Worm (Caenorhabditis elegans): ENCODE results near the gene F38A5.8.

The F38A5.8 gene

DNA sequence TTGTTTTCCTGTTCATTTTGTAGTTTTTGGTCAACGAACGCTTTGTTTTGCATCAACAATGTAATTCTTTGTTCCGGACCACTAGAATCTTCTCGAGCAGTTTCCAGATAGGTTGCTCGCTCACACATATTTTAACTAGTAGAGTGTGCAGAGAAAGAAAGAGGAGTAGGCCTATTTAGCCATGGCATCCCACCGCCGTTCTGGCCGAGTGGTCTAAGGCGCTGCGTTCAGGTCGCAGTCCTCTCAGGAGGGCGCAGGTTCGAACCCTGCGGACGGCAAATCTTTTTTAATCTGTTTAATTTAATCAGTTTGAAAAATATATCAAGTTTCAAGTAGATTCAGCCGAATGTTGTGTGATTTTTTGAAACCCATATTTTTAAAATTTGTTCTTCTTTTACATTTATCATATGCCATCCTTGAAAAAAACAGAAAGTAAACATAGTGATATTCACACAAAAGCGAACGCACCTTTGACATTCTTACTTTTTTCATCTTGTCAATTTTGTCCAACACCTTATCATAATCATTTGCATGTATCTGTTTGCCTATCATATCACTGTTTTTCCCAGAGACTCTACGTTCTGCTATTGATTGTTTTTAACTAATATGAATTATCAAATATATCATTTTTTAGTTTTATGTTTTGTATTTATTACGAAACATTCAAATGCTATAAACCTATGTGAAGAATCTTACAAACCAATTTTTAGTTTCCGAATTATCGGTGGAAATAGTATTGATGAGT lies 42.8 kb upstream of the F38A5.8 start, which contains the start of gene try-3 (continued):
- TF ChIP-seq nhr-84 (tag; optimal IDR thresholded peaks at IDR 0.05) (no peak), zip-4 (GFP tag; optimal IDR thresholded peaks at IDR 0.05) (peak; percentile 6), Y116A8C.19 (tag; optimal IDR thresholded peaks at IDR 0.05; ENCODE audit: borderline replicate concordance) (no peak), isw-1 (GFP tag; IDR thresholded peaks at IDR 0.05) (peak; percentile 30), ztf-11 (tag; optimal IDR thresholded peaks at IDR 0.05) (peak in 1 of 2 experiments; percentile 31), fkh-10 (GFP tag; optimal IDR thresholded peaks at IDR 0.05) (peak; percentile 43), nhr-28 (tag; optimal IDR thresholded peaks at IDR 0.05) (no peak), ceh-63 (GFP tag; optimal IDR thresholded peaks at IDR 0.05) (no peak), C04F5.9 (tag; optimal IDR thresholded peaks at IDR 0.05) (no peak), unc-62 (GFP tag; optimal IDR thresholded peaks at IDR 0.05) (no peak), irx-1 (tag; optimal IDR thresholded peaks at IDR 0.05) (peak; percentile 35), fos-1 (tag; optimal IDR thresholded peaks at IDR 0.05) (no peak), elt-2 (tag; optimal IDR thresholded peaks at IDR 0.05) (peak; percentile 5), nhr-76 (tag; optimal IDR thresholded peaks at IDR 0.05) (no peak), sptf-1 (tag; optimal IDR thresholded peaks at IDR 0.05) (no peak), nhr-19 (GFP tag; conservative IDR thresholded peaks at IDR 0.05) (peak; percentile 60), vab-15 (tag; optimal IDR thresholded peaks at IDR 0.05) (no peak), ama-1 (optimal IDR thresholded peaks at IDR 0.05) (no peak), hlh-4 (tag; optimal IDR thresholded peaks at IDR 0.05) (no peak), ceh-8 (GFP tag; optimal IDR thresholded peaks at IDR 0.05) (peak; percentile 55), lin-39 (tag; optimal IDR thresholded peaks at IDR 0.05) (no peak), alr-1 (tag; optimal IDR thresholded peaks at IDR 0.05; ENCODE audit: borderline replicate concordance) (no peak), hpl-2 (GFP tag; optimal IDR thresholded peaks at IDR 0.05) (no peak), grh-1 (GFP tag; IDR thresholded peaks at IDR 0.05) (peak; percentile 52), lin-15B (tag; optimal IDR thresholded peaks at IDR 0.05) (peak; percentile 29), nhr-90 (tag; optimal IDR thresholded peaks at IDR 0.05; ENCODE audit: poor library complexity) (peak; percentile 59), unc-98 (GFP tag; IDR thresholded peaks at IDR 0.05) (no peak), jun-1 (tag; optimal IDR thresholded peaks at IDR 0.05) (no peak), ces-1 (GFP tag; optimal IDR thresholded peaks at IDR 0.05) (no peak), snu-23 (GFP tag; optimal IDR thresholded peaks at IDR 0.05) (peak; percentile 85), ztf-4 (tag; optimal IDR thresholded peaks at IDR 0.05) (no peak), unc-86 (tag; optimal IDR thresholded peaks at IDR 0.05) (peak; percentile 50), egl-13 (tag; optimal IDR thresholded peaks at IDR 0.05) (peak; percentile 66), mep-1 (tag; optimal IDR thresholded peaks at IDR 0.05) (peak; percentile 63), pax-3 (tag; optimal IDR thresholded peaks at IDR 0.05) (peak; percentile 52), ceh-82 (tag; optimal IDR thresholded peaks at IDR 0.05) (peak; percentile 30 to 70 (median 35)), zag-1 (tag; optimal IDR thresholded peaks at IDR 0.05) (no peak), lin-14 (GFP tag; optimal IDR thresholded peaks at IDR 0.05) (peak; percentile 78), efl-1 (optimal IDR thresholded peaks at IDR 0.05) (peak; percentile 60 to 72), efl-1 (GFP tag; optimal IDR thresholded peaks at IDR 0.05 in 1 of 2) (peak; percentile 56 to 95), aly-2 (tag; optimal IDR thresholded peaks at IDR 0.05) (no peak), nhr-20 (tag; optimal IDR thresholded peaks at IDR 0.05) (peak; percentile 79), snpc-4 (tag; optimal IDR thresholded peaks at IDR 0.05) (no peak), C16A3.4 (tag; optimal IDR thresholded peaks at IDR 0.05) (peak; percentile 65), dpl-1 (GFP tag; optimal IDR thresholded peaks at IDR 0.05) (peak; percentile 46 to 59 (median 48)), hlh-17 (GFP tag; optimal IDR thresholded peaks at IDR 0.05; ENCODE audit: borderline replicate concordance) (no peak), lin-13 (GFP tag; optimal IDR thresholded peaks at IDR 0.05) (peak; percentile 73), unc-30 (tag; optimal IDR thresholded peaks at IDR 0.05) (no peak), pag-3 (tag; optimal IDR thresholded peaks at IDR 0.05; ENCODE audit: borderline replicate concordance, insufficient read depth) (no peak), ceh-88 (GFP tag; IDR thresholded peaks at IDR 0.05) (peak; percentile 53; the same call in 1 of the 2 replicates), ceh-90 (tag; optimal IDR thresholded peaks at IDR 0.05) (no peak), blmp-1 (tag; optimal IDR thresholded peaks at IDR 0.05) (no peak)
